Worm (Caenorhabditis elegans): ENCODE data around the gene ech-8.

ce11 chrIV:10284194-10284910 lies 45.4 kb upstream of the ech-8 start, which contains the start of gene rad-51:
- no peak for TF ChIP-seq fkh-6 (tag; optimal IDR thresholded peaks at IDR 0.05)
- TF ChIP-seq eyg-1 (tag; optimal IDR thresholded peaks at IDR 0.05), result no peak
- no peak for TF ChIP-seq sox-2 (GFP tag; IDR thresholded peaks at IDR 0.05)
- no peak for TF ChIP-seq lin-11 (tag; optimal IDR thresholded peaks at IDR 0.05)
- TF ChIP-seq ceh-48 (tag; optimal IDR thresholded peaks at IDR 0.05), result no peak
- no peak for TF ChIP-seq ceh-6 (GFP tag; optimal IDR thresholded peaks at IDR 0.05)
- TF ChIP-seq ceh-14 (tag; optimal IDR thresholded peaks at IDR 0.05), result no peak
- no peak for TF ChIP-seq ref-2 (tag; optimal IDR thresholded peaks at IDR 0.05)
- TF ChIP-seq pros-1 (tag; optimal IDR thresholded peaks at IDR 0.05), result no peak
- no peak for TF ChIP-seq pag-3 (tag; optimal IDR thresholded peaks at IDR 0.05; ENCODE audit: borderline replicate concordance)
